Fruit fly (Drosophila melanogaster) whole organism, embryonic: Measurements from ENCODE around the gene Pde11.
A peak's percentile ranks its signal among the peaks of the same experiment; 100 is the strongest.

Experiments
- B-H1 ChIP-seq: fragments of 200-800 bp; sonication (Bioruptor generic); IDR thresholded peaks from 3 replicates; pipeline ENCODE4 v1.3.6; 2022; ENCODE audit warnings: missing biosample characterization, missing genetic modification characterization
- B-H2 ChIP-seq: fragments of 200-800 bp; sonication (Bioruptor generic); optimal IDR thresholded peaks from 2 replicates; lab custom pipeline; 2018; ENCODE audit warnings: missing biosample characterization, mild to moderate bottlenecking, missing genetic modification characterization
- BtbVII ChIP-seq: fragments of 200-800 bp; sonication (Bioruptor generic); optimal IDR thresholded peaks from 3 replicates; lab custom pipeline; 2017; ENCODE audit warnings: missing biosample characterization, mild to moderate bottlenecking, missing genetic modification characterization
- CG10267 ChIP-seq: fragments of 200-800 bp; sonication (Bioruptor generic); optimal IDR thresholded peaks from 2 replicates; lab custom pipeline; 2018; ENCODE audit warnings: missing biosample characterization, mild to moderate bottlenecking, missing genetic modification characterization, moderate library complexity
- CG10979 ChIP-seq: fragments of 200-800 bp; sonication (Bioruptor generic); optimal IDR thresholded peaks from 2 replicates; lab custom pipeline; 2018; ENCODE audit warnings: missing biosample characterization, mild to moderate bottlenecking, missing genetic modification characterization, moderate library complexity
- CG11696 ChIP-seq: fragments of 200-800 bp; sonication (Bioruptor generic); IDR thresholded peaks from 2 replicates; pipeline ENCODE4 v1.3.6; 2022; ENCODE audit warnings: missing biosample characterization, missing genetic modification characterization
- CG12071 ChIP-seq: fragments of 200-800 bp; sonication (Bioruptor generic); optimal IDR thresholded peaks from 3 replicates; lab custom pipeline; 2018; ENCODE audit warnings: missing biosample characterization, mild to moderate bottlenecking, missing genetic modification characterization
- CG16779 ChIP-seq: fragments of 200-800 bp; sonication (Bioruptor generic); IDR thresholded peaks from 2 replicates; pipeline ENCODE4 v1.3.6; 2022; ENCODE audit warnings: missing biosample characterization, missing genetic modification characterization
- CG16815 ChIP-seq: fragments of 200-800 bp; sonication (Bioruptor generic); optimal IDR thresholded peaks from 3 replicates; lab custom pipeline; 2017; ENCODE audit warnings: missing biosample characterization, mild to moderate bottlenecking, missing genetic modification characterization
- CG17568 ChIP-seq: fragments of 200-800 bp; sonication (Bioruptor generic); optimal IDR thresholded peaks from 2 replicates; lab custom pipeline; 2018; ENCODE audit warnings: missing biosample characterization, mild to moderate bottlenecking, missing genetic modification characterization, moderate library complexity
- CG18262 ChIP-seq: fragments of 200-800 bp; optimal IDR thresholded peaks from 3 replicates; lab custom pipeline; 2019; ENCODE audit warnings: missing biosample characterization, mild to moderate bottlenecking, missing genetic modification characterization, moderate library complexity
- CG2889 ChIP-seq: fragments of 200-800 bp; sonication (Bioruptor generic); IDR thresholded peaks from 3 replicates; pipeline ENCODE4 v1.3.6; 2022; ENCODE audit warnings: missing biosample characterization, missing genetic modification characterization
- CG30403 ChIP-seq: fragments of 200-800 bp; sonication (Bioruptor generic); optimal IDR thresholded peaks from 3 replicates; lab custom pipeline; 2016; ENCODE audit warnings: missing biosample characterization, missing genetic modification characterization
- CG32767 ChIP-seq: fragments of 200-800 bp; sonication (Bioruptor generic); IDR thresholded peaks from 2 replicates; pipeline ENCODE4 v1.3.6; 2022; ENCODE audit warnings: missing biosample characterization, missing genetic modification characterization
- CG3281 ChIP-seq: fragments of 200-800 bp; sonication (Bioruptor generic); optimal IDR thresholded peaks from 3 replicates; lab custom pipeline; 2017; ENCODE audit warnings: missing biosample characterization, mild to moderate bottlenecking, missing genetic modification characterization
- CG42726 ChIP-seq: fragments of 200-800 bp; sonication (Bioruptor generic); IDR thresholded peaks from 2 replicates; pipeline ENCODE4 v1.3.6; 2022; ENCODE audit warnings: missing biosample characterization, missing genetic modification characterization; ENCODE audit not compliant: partially characterized antibody
- CG4617 ChIP-seq: fragments of 200-800 bp; sonication (Bioruptor generic); optimal IDR thresholded peaks from 3 replicates; lab custom pipeline; 2016; ENCODE audit warnings: missing biosample characterization, missing genetic modification characterization, borderline replicate concordance
- CG7357 ChIP-seq: fragments of 200-800 bp; sonication (Bioruptor generic); IDR thresholded peaks from 3 replicates; pipeline ENCODE4 v1.3.6; 2022; ENCODE audit warnings: missing biosample characterization, missing genetic modification characterization
- CG8089 ChIP-seq: fragments of 200-800 bp; sonication (Bioruptor generic); optimal IDR thresholded peaks from 3 replicates; lab custom pipeline; 2016; ENCODE audit warnings: missing biosample characterization, missing genetic modification characterization
- CG9797 ChIP-seq: fragments of 200-800 bp; sonication (Bioruptor generic); optimal IDR thresholded peaks from 3 replicates; lab custom pipeline; 2018; ENCODE audit warnings: missing biosample characterization, mild to moderate bottlenecking, missing genetic modification characterization
- CG9876 ChIP-seq: fragments of 200-800 bp; sonication (Bioruptor generic); optimal IDR thresholded peaks from 2 replicates; lab custom pipeline; 2016; ENCODE audit warnings: missing biosample characterization, missing genetic modification characterization
- CG9932 ChIP-seq: fragments of 200-800 bp; sonication (Bioruptor generic); IDR thresholded peaks from 2 replicates; pipeline ENCODE4 v1.3.6; 2022; ENCODE audit warnings: missing biosample characterization, missing genetic modification characterization
- Camta ChIP-seq: fragments of 200-800 bp; sonication (Bioruptor generic); optimal IDR thresholded peaks from 2 replicates; lab custom pipeline; 2016; ENCODE audit warnings: missing biosample characterization, missing genetic modification characterization
- HHEX ChIP-seq: fragments of 200-800 bp; sonication (Bioruptor generic); optimal IDR thresholded peaks from 3 replicates; lab custom pipeline; 2017; ENCODE audit warnings: missing biosample characterization, mild to moderate bottlenecking, missing genetic modification characterization, missing genetic modification reagents
- Mrtf ChIP-seq: fragments of 200-800 bp; sonication (Bioruptor generic); IDR thresholded peaks from 3 replicates; pipeline ENCODE4 v1.3.6; 2022; ENCODE audit warnings: missing biosample characterization, missing genetic modification characterization
- Rfx ChIP-seq: fragments of 200-800 bp; sonication (Bioruptor generic); IDR thresholded peaks from 2 replicates; pipeline ENCODE4 v1.3.6; 2022; ENCODE audit warnings: missing biosample characterization, missing genetic modification characterization
- Scr ChIP-seq: fragments of 200-800 bp; sonication (Bioruptor generic); IDR thresholded peaks from 2 replicates; pipeline ENCODE4 v1.3.6; 2022; ENCODE audit warnings: missing biosample characterization, missing genetic modification characterization; ENCODE audit not compliant: partially characterized antibody
- Ssrp ChIP-seq: fragments of 200-800 bp; sonication (Bioruptor generic); optimal IDR thresholded peaks from 2 replicates; lab custom pipeline; 2018; ENCODE audit warnings: missing biosample characterization, mild to moderate bottlenecking, missing genetic modification characterization, moderate library complexity
- abd-A ChIP-seq: fragments of 200-800 bp; sonication (Bioruptor generic); optimal IDR thresholded peaks from 3 replicates; lab custom pipeline; 2019; ENCODE audit warnings: missing biosample characterization, mild to moderate bottlenecking, missing genetic modification characterization, moderate library complexity
- ac ChIP-seq: fragments of 200-800 bp; sonication (Bioruptor generic); optimal IDR thresholded peaks from 3 replicates; lab custom pipeline; 2017; ENCODE audit warnings: missing biosample characterization, mild to moderate bottlenecking, missing genetic modification characterization
- br ChIP-seq: fragments of >200 bp; optimal IDR thresholded peaks from 2 replicates; lab custom pipeline; 2017
- btn ChIP-seq: fragments of 200-800 bp; sonication (Bioruptor generic); optimal IDR thresholded peaks from 2 replicates; lab custom pipeline; 2016; ENCODE audit warnings: missing biosample characterization, missing genetic modification characterization
- cato ChIP-seq: fragments of 200-800 bp; sonication (Bioruptor generic); optimal IDR thresholded peaks from 2 replicates; lab custom pipeline; 2016; ENCODE audit warnings: missing biosample characterization, missing genetic modification characterization, borderline replicate concordance
- chn ChIP-seq: fragments of 200-800 bp; sonication (Bioruptor generic); optimal IDR thresholded peaks from 2 replicates; lab custom pipeline; 2016; ENCODE audit warnings: missing biosample characterization, missing genetic modification characterization
- crc ChIP-seq: fragments of 200-800 bp; sonication (Bioruptor generic); optimal IDR thresholded peaks from 2 replicates; lab custom pipeline; 2016; ENCODE audit warnings: missing biosample characterization, missing genetic modification characterization
- danr ChIP-seq: fragments of 200-800 bp; sonication (Bioruptor generic); IDR thresholded peaks from 2 replicates; pipeline ENCODE4 v1.3.6; 2022; ENCODE audit warnings: missing biosample characterization, missing genetic modification characterization
- ewg ChIP-seq: fragments of 200-800 bp; sonication (Bioruptor generic); optimal IDR thresholded peaks from 3 replicates; lab custom pipeline; 2017; ENCODE audit warnings: mild to moderate bottlenecking, missing biosample characterization, missing genetic modification reagents, missing genetic modification characterization
- fd102C ChIP-seq: fragments of 200-800 bp; sonication (Bioruptor generic); optimal IDR thresholded peaks from 2 replicates; lab custom pipeline; 2018; ENCODE audit warnings: missing biosample characterization, mild to moderate bottlenecking, missing genetic modification characterization, moderate library complexity
- gro ChIP-seq: fragments of 200-800 bp; sonication (Bioruptor generic); optimal IDR thresholded peaks from 2 replicates; lab custom pipeline; 2016; ENCODE audit warnings: missing biosample characterization, missing genetic modification characterization
- gt ChIP-seq: fragments of 200-800 bp; sonication (Bioruptor generic); IDR thresholded peaks from 2 replicates; pipeline ENCODE4 v1.3.6; 2022; ENCODE audit warnings: missing biosample characterization, missing genetic modification characterization
- h ChIP-seq: fragments of >200 bp; optimal IDR thresholded peaks from 2 replicates; lab custom pipeline; 2017
- mld ChIP-seq: fragments of 200-800 bp; sonication (Bioruptor generic); IDR thresholded peaks from 3 replicates; pipeline ENCODE4 v1.3.6; 2022; ENCODE audit warnings: missing biosample characterization, missing genetic modification characterization; ENCODE audit not compliant: partially characterized antibody
- pan ChIP-seq, 4 experiments: fragments of >200 bp in 3 of 4; fragments of 200-800 bp in 1 of 4; sonication (Bioruptor generic) in 1 of 4; optimal IDR thresholded peaks in 3 of 4; IDR thresholded peaks in 1 of 4; 2 replicates each; pipeline versions ENCODE4 v1.3.6 to Lab custom; 2017 to 2022; ENCODE audit warnings: missing biosample characterization in 2 of 4, missing genetic modification characterization in 2 of 4, mixed read lengths in 1 of 4
- phol ChIP-seq: fragments of 200-800 bp; sonication (Bioruptor generic); optimal IDR thresholded peaks from 3 replicates; lab custom pipeline; 2018; ENCODE audit warnings: missing biosample characterization, mild to moderate bottlenecking, missing genetic modification characterization, moderate library complexity
- row ChIP-seq: fragments of 200-800 bp; sonication (Bioruptor generic); IDR thresholded peaks from 3 replicates; pipeline ENCODE4 v1.3.6; 2022; ENCODE audit warnings: missing biosample characterization, missing genetic modification characterization
- sim ChIP-seq: fragments of 200-800 bp; sonication (Bioruptor generic); IDR thresholded peaks from 2 replicates; pipeline ENCODE4 v1.3.6; 2022; ENCODE audit warnings: missing biosample characterization, missing genetic modification characterization
- sisA ChIP-seq: fragments of 200-800 bp; sonication (Bioruptor generic); IDR thresholded peaks from 2 replicates; pipeline ENCODE4 v1.3.6; 2022; ENCODE audit warnings: missing biosample characterization, missing genetic modification characterization
- sob ChIP-seq: fragments of 200-800 bp; sonication (Bioruptor generic); IDR thresholded peaks from 2 replicates; pipeline ENCODE4 v1.3.6; 2022; ENCODE audit warnings: missing biosample characterization, missing genetic modification characterization
- sqz ChIP-seq: fragments of 200-800 bp; sonication (Bioruptor generic); optimal IDR thresholded peaks from 3 replicates; lab custom pipeline; 2018; ENCODE audit warnings: missing biosample characterization, mild to moderate bottlenecking, missing genetic modification characterization
- stc ChIP-seq: fragments of 200-800 bp; sonication (Bioruptor generic); IDR thresholded peaks from 2 replicates; pipeline ENCODE4 v1.3.6; 2022; ENCODE audit warnings: missing biosample characterization, missing genetic modification characterization

Gene Pde11

dm6 chr2L:18566235-18567158, 23.6 kb downstream of the Pde11 start (continued):
- TF ChIP-seq CG2889 (GFP tag; lab: Robert Waterston, UW), result no peak
- TF ChIP-seq CG4617, result no peak
- TF ChIP-seq phol (tag; lab: Kevin White, UChicago), result peak; percentile 3
- TF ChIP-seq br, result no peak
- TF ChIP-seq CG30403, result peak; percentile 46
- TF ChIP-seq gt (GFP tag; lab: Robert Waterston, UW), result no peak
- TF ChIP-seq fd102C (GFP tag; lab: Kevin White, UChicago), result no peak
- no peak for TF ChIP-seq cato
- TF ChIP-seq CG9876, result no peak
- no peak for TF ChIP-seq sqz (GFP tag; lab: Kevin White, UChicago)
- TF ChIP-seq CG10267 (tag; lab: Kevin White, UChicago), result peak; percentile 16
- no peak for TF ChIP-seq CG32767 (GFP tag; lab: Robert Waterston, UW)
- no peak for TF ChIP-seq CG16779 (GFP tag; lab: Robert Waterston, UW)
- no peak for TF ChIP-seq CG9797
- TF ChIP-seq gro (GFP tag; lab: Kevin White, UChicago), result no peak
- no peak for TF ChIP-seq CG7357
- TF ChIP-seq pan (optimal IDR thresholded peaks at IDR 0.05; lab: Kevin White, UChicago), result no peak
- no peak for TF ChIP-seq pan (GFP tag; optimal IDR thresholded peaks at IDR 0.05 in 1 of 2, IDR thresholded peaks at IDR 0.05 in 1 of 2)
- TF ChIP-seq Camta (GFP tag; lab: Kevin White, UChicago), result no peak
- TF ChIP-seq mld (GFP tag; lab: Robert Waterston, UW), result no peak
- no peak for TF ChIP-seq h (lab: Kevin White, UChicago)
- no peak for TF ChIP-seq CG17568 (GFP tag; lab: Kevin White, UChicago)
- TF ChIP-seq Scr, result no peak
- no peak for TF ChIP-seq btn (GFP tag; lab: Kevin White, UChicago)
- no peak for TF ChIP-seq sim
- TF ChIP-seq CG18262 (tag; lab: Kevin White, UChicago), result peak; percentile 54
- no peak for TF ChIP-seq CG11696 (GFP tag; lab: Robert Waterston, UW)
- no peak for TF ChIP-seq stc (GFP tag; lab: Robert Waterston, UW)
- TF ChIP-seq row, result peak; percentile 73
- TF ChIP-seq abd-A (tag; lab: Kevin White, UChicago), result no peak
- no peak for TF ChIP-seq B-H2
- no peak for TF ChIP-seq BtbVII (GFP tag; lab: Kevin White, UChicago)
- no peak for TF ChIP-seq B-H1 (GFP tag; lab: Robert Waterston, UW)
- peak; percentile 34 for TF ChIP-seq CG10979
- TF ChIP-seq Rfx (GFP tag; lab: Robert Waterston, UW), result peak; percentile 24; the same call in 1 of the 2 replicates
- TF ChIP-seq danr (GFP tag; lab: Robert Waterston, UW), result no peak
- TF ChIP-seq CG12071 (GFP tag; lab: Kevin White, UChicago), result no peak
- TF ChIP-seq sisA, result no peak
- TF ChIP-seq ac, result no peak
- no peak for TF ChIP-seq crc (GFP tag; lab: Kevin White, UChicago)
- TF ChIP-seq CG9932, result peak; percentile 51; the same call in 1 of the 2 replicates
- TF ChIP-seq Ssrp (tag; lab: Kevin White, UChicago), result no peak
- no peak for TF ChIP-seq CG8089 (GFP tag; lab: Kevin White, UChicago)
- TF ChIP-seq ewg (GFP tag; lab: Kevin White, UChicago), result no peak
- no peak for TF ChIP-seq HHEX
- no peak for TF ChIP-seq CG42726 (GFP tag; lab: Robert Waterston, UW)
- TF ChIP-seq Mrtf (GFP tag; lab: Robert Waterston, UW), result no peak
- TF ChIP-seq sob, result no peak
- peak; percentile 23 for TF ChIP-seq CG16815 (GFP tag; lab: Kevin White, UChicago)
- TF ChIP-seq chn, result no peak
- peak; percentile 4 for TF ChIP-seq CG3281
